ENCODE assay signal across 1 fruit fly cellular context in genomic region chr3R:26042131-26042885, dm6.
TF ChIP-seq lines count a peak whose summit lies in the region.

No protein-coding gene starts in this region.

TF ChIP-seq in whole organism, embryonic, 481 proteins besides CTCF, POLR2A, EP300 and RAD21 (continued from another document and continues in another):
- no peak for TF ChIP-seq sc (optimal IDR thresholded peaks at IDR 0.05; lab: Kevin White, UChicago)
- TF ChIP-seq sc (GFP tag; optimal IDR thresholded peaks at IDR 0.05; lab: Kevin White, UChicago): peak; percentile 94
- TF ChIP-seq peb (GFP tag; IDR thresholded peaks at IDR 0.05; lab: Robert Waterston, UW): peak; percentile 95
- TF ChIP-seq Stat92E (GFP tag; optimal IDR thresholded peaks at IDR 0.05; lab: Kevin White, UChicago): peak in 1 of 3 experiments; percentile 59
- peak; percentile 95 for TF ChIP-seq Dbx (GFP tag; IDR thresholded peaks at IDR 0.05; lab: Robert Waterston, UW)
- peak; percentile 89 for TF ChIP-seq Spps (tag; optimal IDR thresholded peaks at IDR 0.05; lab: Kevin White, UChicago)
- peak; percentile 67 for TF ChIP-seq MESR4 (GFP tag; optimal IDR thresholded peaks at IDR 0.05; lab: Kevin White, UChicago)
- peak; percentile 15 for TF ChIP-seq gfzf (GFP tag; optimal IDR thresholded peaks at IDR 0.05; lab: Kevin White, UChicago)
- TF ChIP-seq lmd (GFP tag; IDR thresholded peaks at IDR 0.05; lab: Robert Waterston, UW): peak; percentile 97
- TF ChIP-seq Fer2 (tag; optimal IDR thresholded peaks at IDR 0.05; lab: Kevin White, UChicago): peak; percentile 80
- peak; percentile 93 for TF ChIP-seq schlank (tag; optimal IDR thresholded peaks at IDR 0.05; lab: Kevin White, UChicago)
- TF ChIP-seq amos (GFP tag; IDR thresholded peaks at IDR 0.05; lab: Robert Waterston, UW; ENCODE audit: partially characterized antibody): no peak
- TF ChIP-seq ewg (GFP tag; optimal IDR thresholded peaks at IDR 0.05; lab: Kevin White, UChicago): peak; percentile 93
- TF ChIP-seq CG1647 (GFP tag; optimal IDR thresholded peaks at IDR 0.05; lab: Kevin White, UChicago): peak; percentile 96
- TF ChIP-seq Eip74EF (GFP tag; optimal IDR thresholded peaks at IDR 0.05; lab: Kevin White, UChicago): peak; percentile 11 to 83
- peak; percentile 97 for TF ChIP-seq CG13775 (GFP tag; optimal IDR thresholded peaks at IDR 0.05; lab: Kevin White, UChicago)
- peak; percentile 98 for TF ChIP-seq H2.0 (GFP tag; IDR thresholded peaks at IDR 0.05; lab: Robert Waterston, UW)
- peak; percentile 97 for TF ChIP-seq CG32772 (GFP tag; IDR thresholded peaks at IDR 0.05; lab: Robert Waterston, UW)
- peak; percentile 97 for TF ChIP-seq shn (GFP tag; optimal IDR thresholded peaks at IDR 0.05; lab: Kevin White, UChicago)
- TF ChIP-seq fd102C (GFP tag; optimal IDR thresholded peaks at IDR 0.05; lab: Kevin White, UChicago): peak; percentile 64
- peak; percentile 99 for TF ChIP-seq vvl (GFP tag; IDR thresholded peaks at IDR 0.05; lab: Robert Waterston, UW)
- TF ChIP-seq HLH3B (GFP tag; IDR thresholded peaks at IDR 0.05; lab: Robert Waterston, UW): peak; percentile 96
- peak; percentile 98 for TF ChIP-seq bab2 (GFP tag; optimal IDR thresholded peaks at IDR 0.05; lab: Kevin White, UChicago)
- peak; percentile 96 for TF ChIP-seq CG11247 (GFP tag; IDR thresholded peaks at IDR 0.05; lab: Robert Waterston, UW)
- no peak for TF ChIP-seq CG7963 (GFP tag; IDR thresholded peaks at IDR 0.05; lab: Robert Waterston, UW; ENCODE audit: partially characterized antibody)
- TF ChIP-seq Rfx (GFP tag; IDR thresholded peaks at IDR 0.05; lab: Robert Waterston, UW): peak; percentile 98
- peak in 1 of 2 experiments; percentile 65 for TF ChIP-seq crp (GFP tag; optimal IDR thresholded peaks at IDR 0.05; lab: Kevin White, UChicago)
- peak; percentile 74 for TF ChIP-seq exex (tag; optimal IDR thresholded peaks at IDR 0.05; lab: Kevin White, UChicago)
- peak; percentile 89 for TF ChIP-seq sqz (GFP tag; optimal IDR thresholded peaks at IDR 0.05; lab: Kevin White, UChicago)
- TF ChIP-seq CG10979 (tag; optimal IDR thresholded peaks at IDR 0.05; lab: Kevin White, UChicago): peak; percentile 93
- peak; percentile 85 for TF ChIP-seq CG14965 (GFP tag; optimal IDR thresholded peaks at IDR 0.05; lab: Kevin White, UChicago; ENCODE audit: borderline replicate concordance)
- TF ChIP-seq CG12299 (tag; optimal IDR thresholded peaks at IDR 0.05; lab: Kevin White, UChicago): peak; percentile 77
- peak; percentile 90 for TF ChIP-seq CG10565 (GFP tag; optimal IDR thresholded peaks at IDR 0.05; lab: Kevin White, UChicago)
- TF ChIP-seq CG13424 (tag; optimal IDR thresholded peaks at IDR 0.05; lab: Kevin White, UChicago): peak; percentile 93
- TF ChIP-seq chinmo (GFP tag; IDR thresholded peaks at IDR 0.05; lab: Robert Waterston, UW; ENCODE audit: partially characterized antibody): 0 out of 4 replicates have a peak, but pooled peaks have one; percentile 35
- TF ChIP-seq Dek (tag; optimal IDR thresholded peaks at IDR 0.05; lab: Kevin White, UChicago): peak; percentile 91
- no peak for TF ChIP-seq yki (optimal IDR thresholded peaks at IDR 0.05; lab: Kevin White, UChicago)
- peak; percentile 96 for TF ChIP-seq CG11695 (GFP tag; IDR thresholded peaks at IDR 0.05; lab: Robert Waterston, UW)
- peak; percentile 82 to 98 for TF ChIP-seq bsh (GFP tag; optimal IDR thresholded peaks at IDR 0.05; lab: Kevin White, UChicago)
- peak; percentile 98 for TF ChIP-seq CG17328 (GFP tag; IDR thresholded peaks at IDR 0.05; lab: Robert Waterston, UW)
- no peak for TF ChIP-seq usp (GFP tag; optimal IDR thresholded peaks at IDR 0.05; lab: Kevin White, UChicago)
- TF ChIP-seq Bgb (GFP tag; IDR thresholded peaks at IDR 0.05; lab: Robert Waterston, UW; ENCODE audit: partially characterized antibody): no peak
- TF ChIP-seq ab (GFP tag; optimal IDR thresholded peaks at IDR 0.05; lab: Kevin White, UChicago): peak; percentile 98
- TF ChIP-seq CG10267 (tag; optimal IDR thresholded peaks at IDR 0.05; lab: Kevin White, UChicago): peak; percentile 82
- TF ChIP-seq Antp (GFP tag; optimal IDR thresholded peaks at IDR 0.05; lab: Kevin White, UChicago): peak; percentile 98
- 0 out of 4 replicates have a peak, but pooled peaks have one; percentile 2 for TF ChIP-seq Dll (GFP tag; IDR thresholded peaks at IDR 0.05; lab: Robert Waterston, UW; ENCODE audit: partially characterized antibody)
- TF ChIP-seq BEAF-32 (GFP tag; optimal IDR thresholded peaks at IDR 0.05; lab: Kevin White, UChicago): peak; percentile 27
- TF ChIP-seq rib (GFP tag; IDR thresholded peaks at IDR 0.05; lab: Robert Waterston, UW): peak; percentile 89
- TF ChIP-seq CG14050 (GFP tag; IDR thresholded peaks at IDR 0.05; lab: Robert Waterston, UW): peak; percentile 95
- TF ChIP-seq cad (GFP tag; optimal IDR thresholded peaks at IDR 0.05; lab: Kevin White, UChicago): peak; percentile 40
- peak; percentile 91 for TF ChIP-seq jigr1 (GFP tag; IDR thresholded peaks at IDR 0.05; lab: Robert Waterston, UW)
- TF ChIP-seq CG30403 (GFP tag; optimal IDR thresholded peaks at IDR 0.05; lab: Kevin White, UChicago): peak; percentile 97
- TF ChIP-seq HHEX (GFP tag; optimal IDR thresholded peaks at IDR 0.05; lab: Kevin White, UChicago): peak; percentile 96
- peak; percentile 96 for TF ChIP-seq CG9932 (GFP tag; IDR thresholded peaks at IDR 0.05; lab: Robert Waterston, UW)
- TF ChIP-seq HLH4C (GFP tag; IDR thresholded peaks at IDR 0.05; lab: Robert Waterston, UW; ENCODE audit: partially characterized antibody): no peak; the same call in 2 of the 3 replicates
- TF ChIP-seq zen2 (GFP tag; IDR thresholded peaks at IDR 0.05; lab: Robert Waterston, UW; ENCODE audit: partially characterized antibody): no peak
- peak; percentile 97 for TF ChIP-seq slp2 (GFP tag; optimal IDR thresholded peaks at IDR 0.05; lab: Kevin White, UChicago)
- TF ChIP-seq CG4707 (GFP tag; optimal IDR thresholded peaks at IDR 0.05; lab: Kevin White, UChicago): peak; percentile 76
- peak; percentile 9 for TF ChIP-seq pfk (GFP tag; optimal IDR thresholded peaks at IDR 0.05; lab: Kevin White, UChicago)
- peak; percentile 96 for TF ChIP-seq Awh (GFP tag; IDR thresholded peaks at IDR 0.05; lab: Robert Waterston, UW)
- TF ChIP-seq NC2α (GFP tag; optimal IDR thresholded peaks at IDR 0.05; lab: Kevin White, UChicago): peak; percentile 96
- peak; percentile 79 for TF ChIP-seq CkIIα-i1 (GFP tag; IDR thresholded peaks at IDR 0.05; lab: Robert Waterston, UW)
- peak; percentile 75 for TF ChIP-seq nom (GFP tag; optimal IDR thresholded peaks at IDR 0.05; lab: Kevin White, UChicago)
- peak; percentile 97 for TF ChIP-seq HLH54F (GFP tag; optimal IDR thresholded peaks at IDR 0.05; lab: Kevin White, UChicago)
- peak; percentile 85 for TF ChIP-seq onecut (GFP tag; IDR thresholded peaks at IDR 0.05; lab: Robert Waterston, UW)
- no peak for TF ChIP-seq pita (GFP tag; optimal IDR thresholded peaks at IDR 0.05; lab: Kevin White, UChicago)
- TF ChIP-seq CG6689 (GFP tag; IDR thresholded peaks at IDR 0.05; lab: Robert Waterston, UW): peak; percentile 96
- peak; percentile 94 for TF ChIP-seq CG10462 (GFP tag; optimal IDR thresholded peaks at IDR 0.05; lab: Kevin White, UChicago)
- TF ChIP-seq Xbp1 (GFP tag; optimal IDR thresholded peaks at IDR 0.05; lab: Kevin White, UChicago): peak; percentile 98
- peak; percentile 98 for TF ChIP-seq CHES-1-like (GFP tag; optimal IDR thresholded peaks at IDR 0.05; lab: Kevin White, UChicago)
- peak; percentile 96 for TF ChIP-seq ap (GFP tag; IDR thresholded peaks at IDR 0.05; lab: Robert Waterston, UW)
- TF ChIP-seq CG2678 (tag; optimal IDR thresholded peaks at IDR 0.05; lab: Kevin White, UChicago): peak; percentile 96
- TF ChIP-seq NC2β (GFP tag; optimal IDR thresholded peaks at IDR 0.05; lab: Kevin White, UChicago): peak; percentile 96
- TF ChIP-seq vnd (GFP tag; IDR thresholded peaks at IDR 0.05; lab: Robert Waterston, UW; ENCODE audit: partially characterized antibody): no peak
- TF ChIP-seq CG4424 (GFP tag; optimal IDR thresholded peaks at IDR 0.05; lab: Kevin White, UChicago): peak; percentile 97
- no peak for TF ChIP-seq zf30C (GFP tag; optimal IDR thresholded peaks at IDR 0.05; lab: Kevin White, UChicago)
- TF ChIP-seq CG16779 (GFP tag; IDR thresholded peaks at IDR 0.05; lab: Robert Waterston, UW): peak; percentile 91
- TF ChIP-seq CG12236 (GFP tag; optimal IDR thresholded peaks at IDR 0.05; lab: Kevin White, UChicago): peak; percentile 95
- peak; percentile 98 for TF ChIP-seq Ptx1 (GFP tag; IDR thresholded peaks at IDR 0.05; lab: Robert Waterston, UW)
- peak; percentile 96 for TF ChIP-seq ttk (GFP tag; IDR thresholded peaks at IDR 0.05; lab: Robert Waterston, UW)
- TF ChIP-seq CG4404 (GFP tag; IDR thresholded peaks at IDR 0.05; lab: Robert Waterston, UW): peak; percentile 87
- peak; percentile 99 for TF ChIP-seq CG12155 (GFP tag; optimal IDR thresholded peaks at IDR 0.05; lab: Kevin White, UChicago)
- TF ChIP-seq klu (GFP tag; IDR thresholded peaks at IDR 0.05; lab: Robert Waterston, UW): peak; percentile 92
- peak; percentile 95 for TF ChIP-seq CG13123 (GFP tag; optimal IDR thresholded peaks at IDR 0.05; lab: Kevin White, UChicago)
- TF ChIP-seq CG34224 (GFP tag; IDR thresholded peaks at IDR 0.05; lab: Robert Waterston, UW; ENCODE audit: partially characterized antibody): no peak; the same call in 2 of the 3 replicates
- TF ChIP-seq odd (GFP tag; optimal IDR thresholded peaks at IDR 0.05; lab: Kevin White, UChicago): peak; percentile 93
- peak; percentile 96 to 97 for TF ChIP-seq chif (GFP tag; optimal IDR thresholded peaks at IDR 0.05; lab: Kevin White, UChicago)
- no peak for TF ChIP-seq Opbp (GFP tag; IDR thresholded peaks at IDR 0.05; lab: Robert Waterston, UW; ENCODE audit: partially characterized antibody)
- peak; percentile 76 for TF ChIP-seq CG15696 (tag; optimal IDR thresholded peaks at IDR 0.05; lab: Kevin White, UChicago)
- TF ChIP-seq CG6654 (GFP tag; optimal IDR thresholded peaks at IDR 0.05; lab: Kevin White, UChicago): peak; percentile 89
- TF ChIP-seq Lim3 (GFP tag; IDR thresholded peaks at IDR 0.05; lab: Robert Waterston, UW): peak; percentile 87
- peak; percentile 97 for TF ChIP-seq CG11456 (GFP tag; IDR thresholded peaks at IDR 0.05; lab: Robert Waterston, UW)
- TF ChIP-seq corto (GFP tag; optimal IDR thresholded peaks at IDR 0.05; lab: Kevin White, UChicago): peak; percentile 89
- TF ChIP-seq wek (GFP tag; optimal IDR thresholded peaks at IDR 0.05; lab: Kevin White, UChicago): peak; percentile 85
- TF ChIP-seq pho (GFP tag; optimal IDR thresholded peaks at IDR 0.05; lab: Kevin White, UChicago): peak; percentile 97
- TF ChIP-seq CG8281 (tag; optimal IDR thresholded peaks at IDR 0.05; lab: Kevin White, UChicago): peak; percentile 81
- TF ChIP-seq salm (tag; optimal IDR thresholded peaks at IDR 0.05; lab: Kevin White, UChicago): peak; percentile 85
- peak; percentile 96 for TF ChIP-seq Max (GFP tag; optimal IDR thresholded peaks at IDR 0.05; lab: Kevin White, UChicago)
- TF ChIP-seq unpg (GFP tag; optimal IDR thresholded peaks at IDR 0.05; lab: Kevin White, UChicago): peak; percentile 97
- peak; percentile 91 for TF ChIP-seq cg (GFP tag; optimal IDR thresholded peaks at IDR 0.05; lab: Kevin White, UChicago)
- TF ChIP-seq CG14710 (tag; optimal IDR thresholded peaks at IDR 0.05; lab: Kevin White, UChicago): peak; percentile 92
- TF ChIP-seq scrt (GFP tag; optimal IDR thresholded peaks at IDR 0.05; lab: Kevin White, UChicago): peak; percentile 91
- peak; percentile 96 for TF ChIP-seq ranshi (GFP tag; IDR thresholded peaks at IDR 0.05; lab: Robert Waterston, UW)
- TF ChIP-seq sd (tag; optimal IDR thresholded peaks at IDR 0.05; lab: Kevin White, UChicago): peak; percentile 76
- TF ChIP-seq tup (GFP tag; optimal IDR thresholded peaks at IDR 0.05; lab: Kevin White, UChicago): peak; percentile 94
- peak; percentile 95 for TF ChIP-seq dmrt99B (tag; optimal IDR thresholded peaks at IDR 0.05; lab: Kevin White, UChicago)
- peak; percentile 89 for TF ChIP-seq kni (GFP tag; optimal IDR thresholded peaks at IDR 0.05; lab: Kevin White, UChicago)
- TF ChIP-seq sens (GFP tag; lab: Kevin White, UChicago): peak; percentile 100
- peak; percentile 91 for TF ChIP-seq Ets97D (GFP tag; optimal IDR thresholded peaks at IDR 0.05; lab: Kevin White, UChicago)
- peak; percentile 96 for TF ChIP-seq fd96Cb (tag; optimal IDR thresholded peaks at IDR 0.05; lab: Kevin White, UChicago)
- TF ChIP-seq tll (GFP tag; optimal IDR thresholded peaks at IDR 0.05; lab: Kevin White, UChicago): peak in 1 of 2 experiments; percentile 51
- peak; percentile 98 for TF ChIP-seq ara (GFP tag; IDR thresholded peaks at IDR 0.05; lab: Robert Waterston, UW)
- TF ChIP-seq Rx (GFP tag; IDR thresholded peaks at IDR 0.05; lab: Robert Waterston, UW): peak; percentile 97
- peak; percentile 94 for TF ChIP-seq CG2199 (GFP tag; IDR thresholded peaks at IDR 0.05; lab: Robert Waterston, UW)
- TF ChIP-seq TFAM (GFP tag; optimal IDR thresholded peaks at IDR 0.05; lab: Kevin White, UChicago): peak; percentile 81
- TF ChIP-seq Sin3A (optimal IDR thresholded peaks at IDR 0.05; lab: Kevin White, UChicago): peak; percentile 25
- peak; percentile 88 for TF ChIP-seq mirr (GFP tag; optimal IDR thresholded peaks at IDR 0.05; lab: Kevin White, UChicago)
- TF ChIP-seq CG8944 (GFP tag; optimal IDR thresholded peaks at IDR 0.05; lab: Kevin White, UChicago): peak; percentile 97
- TF ChIP-seq emc (GFP tag; optimal IDR thresholded peaks at IDR 0.05; lab: Kevin White, UChicago): peak; percentile 91
- TF ChIP-seq Nf-YC (tag; optimal IDR thresholded peaks at IDR 0.05; lab: Kevin White, UChicago): peak; percentile 76
- peak; percentile 95 for TF ChIP-seq CG2712 (tag; optimal IDR thresholded peaks at IDR 0.05; lab: Kevin White, UChicago)
- peak; percentile 86 for TF ChIP-seq CG10274 (GFP tag; optimal IDR thresholded peaks at IDR 0.05; lab: Kevin White, UChicago)
- TF ChIP-seq CG32767 (GFP tag; IDR thresholded peaks at IDR 0.05; lab: Robert Waterston, UW): peak; percentile 97
- peak; percentile 90 for TF ChIP-seq CG6854 (GFP tag; optimal IDR thresholded peaks at IDR 0.05; lab: Kevin White, UChicago)
- peak; percentile 93 for TF ChIP-seq Fer1 (GFP tag; optimal IDR thresholded peaks at IDR 0.05; lab: Kevin White, UChicago)
- TF ChIP-seq nmo (GFP tag; optimal IDR thresholded peaks at IDR 0.05; lab: Kevin White, UChicago): peak; percentile 96
- TF ChIP-seq Atf6 (GFP tag; IDR thresholded peaks at IDR 0.05; lab: Robert Waterston, UW): peak; percentile 96
- no peak for TF ChIP-seq sna (GFP tag; IDR thresholded peaks at IDR 0.05; lab: Robert Waterston, UW; ENCODE audit: partially characterized antibody)
- TF ChIP-seq Myb (GFP tag; optimal IDR thresholded peaks at IDR 0.05; lab: Kevin White, UChicago): peak; percentile 86
- TF ChIP-seq wor (GFP tag; IDR thresholded peaks at IDR 0.05; lab: Robert Waterston, UW): peak; percentile 95
